Worm (Caenorhabditis elegans) whole organism, early embryonic: ENCODE results near the gene far-3.

Experiments
- B0310.2 ChIP-seq: sonication (generic microtip); optimal IDR thresholded peaks from 2 replicates; lab custom pipeline; 2016; ENCODE audit warnings: mild to moderate bottlenecking, missing genetic modification characterization, missing compliant biosample characterization
- aly-1 ChIP-seq: sonication (generic microtip); optimal IDR thresholded peaks from 2 replicates; lab custom pipeline; 2016; ENCODE audit warnings: missing genetic modification characterization, missing compliant biosample characterization
- ama-1 ChIP-seq: fragments of 150-350 bp; optimal IDR thresholded peaks from 2 replicates; lab custom pipeline; 2014
- ceh-13 ChIP-seq: fragments of 200-800 bp; sonication (Bioruptor generic); optimal IDR thresholded peaks from 2 replicates; lab custom pipeline; 2018; ENCODE audit warnings: mild to moderate bottlenecking, missing genetic modification characterization, missing compliant biosample characterization
- ets-7 ChIP-seq: sonication (generic microtip); optimal IDR thresholded peaks from 2 replicates; lab custom pipeline; 2016; ENCODE audit warnings: missing genotype, missing genetic modification characterization, missing compliant biosample characterization
- flt-1 ChIP-seq: fragments of 200-800 bp; sonication (Bioruptor generic); IDR thresholded peaks from 2 replicates; pipeline ENCODE4 v1.3.6; 2022; ENCODE audit warnings: missing genetic modification characterization, missing compliant biosample characterization
- hmbx-1 ChIP-seq: sonication (generic microtip); optimal IDR thresholded peaks from 2 replicates; lab custom pipeline; 2016; ENCODE audit warnings: mild to moderate bottlenecking, missing genetic modification characterization, missing compliant biosample characterization
- hmg-4 ChIP-seq: fragments of 200-800 bp; sonication (Bioruptor generic); optimal IDR thresholded peaks from 2 replicates; lab custom pipeline; 2018; ENCODE audit warnings: mild to moderate bottlenecking, missing genetic modification characterization, missing compliant biosample characterization
- hnd-1 ChIP-seq: sonication (generic microtip); optimal IDR thresholded peaks from 2 replicates; lab custom pipeline; 2016; ENCODE audit warnings: missing genetic modification characterization, missing compliant biosample characterization
- pes-1 ChIP-seq: fragments of 200-800 bp; sonication (Bioruptor generic); IDR thresholded peaks from 2 replicates; pipeline ENCODE4 v1.3.6; 2022; ENCODE audit warnings: missing genetic modification reagents, missing genetic modification characterization, missing compliant biosample characterization
- scrt-1 ChIP-seq: fragments of 200-800 bp; sonication (Bioruptor generic); IDR thresholded peaks from 2 replicates; pipeline ENCODE4 v1.3.6; 2022; ENCODE audit warnings: missing genetic modification characterization, missing compliant biosample characterization
- tbx-11 ChIP-seq: fragments of 200-800 bp; sonication (Bioruptor generic); IDR thresholded peaks from 2 replicates; pipeline ENCODE4 v1.3.6; 2022; ENCODE audit warnings: missing genetic modification characterization, missing compliant biosample characterization
- tbx-37 ChIP-seq: fragments of 200-800 bp; sonication (Bioruptor generic); conservative IDR thresholded peaks from 2 replicates; pipeline ENCODE4 v1.3.6; 2022; ENCODE audit warnings: missing genetic modification reagents, missing genetic modification characterization, missing compliant biosample characterization
- tra-4 ChIP-seq: sonication (generic microtip); optimal IDR thresholded peaks from 2 replicates; lab custom pipeline; 2017; ENCODE audit warnings: missing genetic modification characterization, missing compliant biosample characterization

- no peak for TF ChIP-seq ceh-13 (GFP tag; lab: Kevin White, UChicago)
- TF ChIP-seq hnd-1 (tag; lab: Kevin White, UChicago), result no peak
- no peak for TF ChIP-seq B0310.2 (tag; lab: Kevin White, UChicago)
- TF ChIP-seq tbx-11, result no peak
- TF ChIP-seq ama-1 (lab: Kevin White, UChicago), result no peak
- no peak for TF ChIP-seq aly-1 (tag; lab: Kevin White, UChicago)
- no peak for TF ChIP-seq tra-4 (tag; lab: Kevin White, UChicago)
- TF ChIP-seq ets-7 (tag; lab: Kevin White, UChicago), result no peak
- no peak for TF ChIP-seq pes-1 (GFP tag; lab: Robert Waterston, UW)
- TF ChIP-seq flt-1 (GFP tag; lab: Robert Waterston, UW), result no peak
- no peak for TF ChIP-seq scrt-1 (GFP tag; lab: Robert Waterston, UW)
- no peak for TF ChIP-seq tbx-37 (GFP tag; lab: Robert Waterston, UW)
- no peak for TF ChIP-seq hmbx-1 (tag; lab: Kevin White, UChicago)
- no peak for TF ChIP-seq hmg-4
Measured at ce11 chrV:12967110-12967509, 30.2 kb downstream of the far-3 start, which contains the start of gene R186.3.
